Worm (Caenorhabditis elegans): ENCODE results near the gene F28F5.4.

Gene F28F5.4

DNA sequence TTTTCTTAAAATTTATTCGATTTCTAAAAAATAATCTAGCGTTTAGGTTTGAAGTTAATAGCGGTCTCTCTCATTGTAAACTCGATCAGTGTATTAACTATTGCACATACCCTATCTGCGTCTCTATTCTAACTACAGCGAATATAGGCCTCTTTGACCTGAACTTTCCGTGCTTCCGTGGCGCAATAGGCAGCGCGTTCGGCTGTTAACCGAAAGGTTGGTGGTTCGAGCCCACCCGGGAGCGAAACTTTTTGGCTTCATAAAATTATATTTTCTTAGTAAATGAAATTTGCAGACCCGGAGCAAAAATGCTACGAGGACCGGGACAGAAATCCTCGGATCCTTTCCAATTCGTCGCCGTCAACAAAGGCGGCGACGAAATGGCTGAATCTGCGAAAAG is 11.4 kb downstream of the F28F5.4 start (continued):
- TF ChIP-seq lsy-27 (tag; optimal IDR thresholded peaks at IDR 0.05; ENCODE audit: borderline replicate concordance, insufficient read depth) (no peak), cebp-2 (GFP tag; IDR thresholded peaks at IDR 0.05) (no peak), F52B5.7 (tag; optimal IDR thresholded peaks at IDR 0.05) (no peak), snpc-4 (GFP tag; optimal IDR thresholded peaks at IDR 0.05) (no peak), snpc-4 (tag; optimal IDR thresholded peaks at IDR 0.05) (no peak), die-1 (tag; optimal IDR thresholded peaks at IDR 0.05) (peak; percentile 69), ztf-3 (GFP tag; optimal IDR thresholded peaks at IDR 0.05) (no peak), K12H6.12 (tag; optimal IDR thresholded peaks at IDR 0.05) (no peak), nfya-1 (tag; optimal IDR thresholded peaks at IDR 0.05; ENCODE audit: borderline replicate concordance, insufficient read depth) (no peak), hmg-20 (GFP tag; IDR thresholded peaks at IDR 0.05) (no peak), attf-6 (GFP tag; IDR thresholded peaks at IDR 0.05) (no peak), madf-8 (GFP tag; conservative IDR thresholded peaks at IDR 0.05) (no peak), K11D2.4 (GFP tag; IDR thresholded peaks at IDR 0.05) (no peak), nhr-120 (GFP tag; IDR thresholded peaks at IDR 0.05) (no peak), F33H1.4 (GFP tag; IDR thresholded peaks at IDR 0.05) (peak; percentile 16; the same call in 1 of the 2 replicates), lin-35 (GFP tag; optimal IDR thresholded peaks at IDR 0.05) (no peak), T07F8.4 (tag; optimal IDR thresholded peaks at IDR 0.05) (peak; percentile 12), rcor-1 (GFP tag; IDR thresholded peaks at IDR 0.05) (0 out of 2 replicates have a peak, but pooled peaks have one; percentile 32), ceh-91 (GFP tag; IDR thresholded peaks at IDR 0.05) (no peak), madf-3 (GFP tag; IDR thresholded peaks at IDR 0.05) (no peak), ceh-100 (GFP tag; IDR thresholded peaks at IDR 0.05) (no peak), madf-6 (GFP tag; IDR thresholded peaks at IDR 0.05) (no peak; the same call in 1 of the 2 replicates), cebp-1 (GFP tag; IDR thresholded peaks at IDR 0.05) (no peak), cebp-1 (tag; optimal IDR thresholded peaks at IDR 0.05) (no peak), D2030.7 (GFP tag; IDR thresholded peaks at IDR 0.05) (no peak), attf-3 (GFP tag; conservative IDR thresholded peaks at IDR 0.05) (peak; percentile 26; the same call in 1 of the 2 replicates), ceh-40 (GFP tag; IDR thresholded peaks at IDR 0.05) (no peak), ztf-25 (GFP tag; IDR thresholded peaks at IDR 0.05) (no peak), lin-40 (tag; optimal IDR thresholded peaks at IDR 0.05) (no peak), F55B11.4 (tag; optimal IDR thresholded peaks at IDR 0.05; ENCODE audit: borderline replicate concordance, insufficient read depth) (no peak), mcd-1 (GFP tag; IDR thresholded peaks at IDR 0.05) (no peak; the same call in 1 of the 2 replicates), pbrm-1 (GFP tag; IDR thresholded peaks at IDR 0.05) (no peak)

DNA sequence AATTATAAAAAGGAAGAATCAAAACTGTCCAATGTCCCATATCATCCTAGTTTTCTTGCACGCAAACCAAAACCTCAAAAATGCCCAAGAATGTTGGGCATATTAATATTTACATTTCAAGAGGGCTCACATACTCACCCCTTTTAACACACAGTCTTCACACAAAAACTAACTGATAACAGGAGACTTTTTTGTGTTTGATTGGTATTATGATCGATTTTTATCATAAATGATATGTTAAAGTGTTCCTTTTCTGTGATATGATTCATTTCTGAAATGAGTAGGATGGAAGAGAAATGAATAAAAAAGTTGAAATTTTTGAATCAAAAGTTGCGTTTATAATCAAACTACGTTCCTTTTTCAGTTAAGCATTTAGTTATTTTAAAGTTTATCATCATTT is 13.7 kb downstream of the F28F5.4 start:
- TF ChIP-seq bed-2 (GFP tag; IDR thresholded peaks at IDR 0.05) = no peak
- no peak for TF ChIP-seq lir-1 (GFP tag; conservative IDR thresholded peaks at IDR 0.05)
- TF ChIP-seq snpc-1.1 (tag; optimal IDR thresholded peaks at IDR 0.05; ENCODE audit: insufficient read depth) = no peak
- TF ChIP-seq hlh-12 (tag; optimal IDR thresholded peaks at IDR 0.05) = no peak
- peak; percentile 49 for TF ChIP-seq nhr-80 (tag; optimal IDR thresholded peaks at IDR 0.05)
- TF ChIP-seq repo-1 (tag; optimal IDR thresholded peaks at IDR 0.05) = no peak

DNA sequence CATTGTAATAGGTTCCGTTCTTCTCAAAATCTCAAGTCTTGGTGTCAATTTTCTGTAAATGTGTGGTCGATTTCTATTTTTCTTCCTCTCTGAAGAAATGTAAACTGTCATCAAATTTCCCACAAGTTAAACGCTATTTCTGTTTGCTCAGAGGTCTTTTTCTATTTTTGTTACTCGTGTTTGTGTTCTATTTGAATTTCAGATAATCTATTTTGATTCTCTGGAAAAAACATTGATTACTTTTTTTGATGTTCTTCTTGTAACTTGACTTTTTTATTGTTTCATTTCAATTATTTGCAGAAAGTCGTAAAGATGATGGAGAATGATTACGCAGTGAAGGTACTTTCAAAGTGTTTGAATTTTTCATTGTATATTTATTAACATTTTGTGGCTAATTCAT is 14.3 kb downstream of the F28F5.4 start, which contains the start of gene lim-8:
TSS of gene lim-8 (plus strand) at position 301 of the 400 bp plus-strand sequence.
- TF ChIP-seq zfh-2 (GFP tag; conservative IDR thresholded peaks at IDR 0.05) (no peak), rcor-1 (GFP tag; IDR thresholded peaks at IDR 0.05) (no peak), hmg-20 (GFP tag; IDR thresholded peaks at IDR 0.05) (no peak), ztf-25 (GFP tag; IDR thresholded peaks at IDR 0.05) (no peak), nhr-90 (tag; optimal IDR thresholded peaks at IDR 0.05) (no peak), fkh-3 (tag; optimal IDR thresholded peaks at IDR 0.05) (no peak), unc-130 (GFP tag; optimal IDR thresholded peaks at IDR 0.05) (no peak), tbx-9 (tag; optimal IDR thresholded peaks at IDR 0.05; ENCODE audit: borderline replicate concordance) (no peak), chd-7 (tag; optimal IDR thresholded peaks at IDR 0.05) (no peak), mxl-1 (tag; optimal IDR thresholded peaks at IDR 0.05) (no peak), ccch-3 (GFP tag; optimal IDR thresholded peaks at IDR 0.05) (no peak)

Data from whole organism, young adult.